Worm (Caenorhabditis elegans): ENCODE measurements around the gene gly-4.

gly-4 gene

ce11 chrV:19856933-19857332, 38.2 kb downstream of the gly-4 start:
- TF ChIP-seq nhr-23 (tag; optimal IDR thresholded peaks at IDR 0.05) = no peak
- TF ChIP-seq skn-1 (tag; optimal IDR thresholded peaks at IDR 0.05) = no peak
- no peak for TF ChIP-seq mbf-1 (tag; optimal IDR thresholded peaks at IDR 0.05)
- no peak for TF ChIP-seq nhr-10 (tag; optimal IDR thresholded peaks at IDR 0.05)
- TF ChIP-seq blmp-1 (tag; optimal IDR thresholded peaks at IDR 0.05; ENCODE audit: insufficient read depth) = no peak
- no peak for TF ChIP-seq ceh-82 (tag; optimal IDR thresholded peaks at IDR 0.05)
- no peak for TF ChIP-seq lin-13 (GFP tag; optimal IDR thresholded peaks at IDR 0.05)
- TF ChIP-seq ZK546.5 (tag; optimal IDR thresholded peaks at IDR 0.05) = no peak
- no peak for TF ChIP-seq gmeb-1 (tag; optimal IDR thresholded peaks at IDR 0.05)
- TF ChIP-seq crh-2 (tag; optimal IDR thresholded peaks at IDR 0.05) = no peak
- no peak for TF ChIP-seq nhr-21 (tag; optimal IDR thresholded peaks at IDR 0.05)
- TF ChIP-seq aly-2 (tag; optimal IDR thresholded peaks at IDR 0.05) = no peak
- no peak for TF ChIP-seq nhr-129 (tag; optimal IDR thresholded peaks at IDR 0.05)
- TF ChIP-seq fos-1 (tag; optimal IDR thresholded peaks at IDR 0.05) = no peak
- TF ChIP-seq snpc-4 (tag; optimal IDR thresholded peaks at IDR 0.05) = no peak
- TF ChIP-seq unc-39 (tag; optimal IDR thresholded peaks at IDR 0.05) = no peak

DNA sequence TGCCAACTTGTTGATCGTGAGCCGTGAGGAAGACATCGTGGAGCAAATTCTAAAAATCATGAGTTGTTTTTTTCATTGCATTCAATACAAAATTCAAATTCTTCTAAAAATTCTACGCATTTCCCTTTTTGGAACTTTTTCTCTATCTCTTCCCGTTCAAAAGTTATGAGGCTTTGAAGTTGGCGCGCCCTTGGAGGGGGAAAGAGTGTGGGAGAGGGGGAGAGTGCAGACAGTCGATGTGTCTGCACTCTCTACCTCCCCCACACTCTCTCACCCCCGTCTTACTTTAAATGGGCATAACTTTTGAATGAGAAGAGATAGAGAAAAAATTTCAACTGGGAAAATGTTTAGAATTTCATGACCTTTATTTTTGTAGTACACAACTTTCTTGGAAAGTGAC, 38.8 kb downstream of the gly-4 start:
- no peak for TF ChIP-seq egl-27 (tag; optimal IDR thresholded peaks at IDR 0.05)
- TF ChIP-seq nhr-129 (tag; optimal IDR thresholded peaks at IDR 0.05) = no peak
- no peak for TF ChIP-seq nhr-21 (tag; optimal IDR thresholded peaks at IDR 0.05)
- TF ChIP-seq nhr-10 (tag; optimal IDR thresholded peaks at IDR 0.05) = no peak
- TF ChIP-seq unc-62 (GFP tag; optimal IDR thresholded peaks at IDR 0.05) = no peak
- TF ChIP-seq unc-55 (GFP tag; optimal IDR thresholded peaks at IDR 0.05) = no peak
- TF ChIP-seq lin-39 (tag; optimal IDR thresholded peaks at IDR 0.05) = no peak
- no peak for TF ChIP-seq snpc-4 (tag; optimal IDR thresholded peaks at IDR 0.05)
- TF ChIP-seq unc-39 (tag; optimal IDR thresholded peaks at IDR 0.05) = no peak
- no peak for TF ChIP-seq gmeb-1 (tag; optimal IDR thresholded peaks at IDR 0.05)
- no peak for TF ChIP-seq lin-11 (tag; optimal IDR thresholded peaks at IDR 0.05)
- TF ChIP-seq ZK546.5 (tag; optimal IDR thresholded peaks at IDR 0.05) = no peak
- no peak for TF ChIP-seq zag-1 (tag; optimal IDR thresholded peaks at IDR 0.05)
- TF ChIP-seq aly-2 (tag; optimal IDR thresholded peaks at IDR 0.05) = no peak
- TF ChIP-seq sem-4 (tag; optimal IDR thresholded peaks at IDR 0.05) = no peak
- TF ChIP-seq C34F6.9 (tag; optimal IDR thresholded peaks at IDR 0.05) = no peak

ce11 chrV:19853610-19854009, 41.5 kb downstream of the gly-4 start:
- no peak for TF ChIP-seq ceh-16 (tag; optimal IDR thresholded peaks at IDR 0.05)

DNA sequence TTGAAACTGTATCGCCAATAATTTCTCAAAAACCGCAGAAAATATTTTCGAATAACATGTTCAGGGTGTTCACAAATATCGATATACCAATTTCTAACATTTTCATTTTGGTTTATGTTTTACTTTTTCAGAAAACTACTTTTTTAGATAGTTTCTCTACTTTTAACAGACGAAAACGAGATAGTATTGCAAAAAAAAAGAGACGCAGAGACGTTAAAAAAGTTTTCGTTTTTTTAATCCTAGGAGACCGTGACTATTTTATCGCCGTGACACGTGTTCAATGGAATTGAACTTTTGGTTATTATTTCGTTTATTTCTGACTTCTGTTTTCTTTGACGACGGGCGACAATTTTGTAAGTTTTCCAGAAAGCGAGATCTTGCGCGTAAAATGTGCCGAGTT, 47.1 kb downstream of the gly-4 start, which contains the start of gene Y116F11B.7:
Gene Y116F11B.7 (plus strand): TSS at position 301 of the 400 bp plus-strand sequence.
- TF ChIP-seq nhr-237 (tag; optimal IDR thresholded peaks at IDR 0.05) = no peak
- TF ChIP-seq ztf-4 (tag; optimal IDR thresholded peaks at IDR 0.05) = no peak
- TF ChIP-seq snpc-4 (tag; optimal IDR thresholded peaks at IDR 0.05) = no peak
- no peak for TF ChIP-seq mab-5 (tag; optimal IDR thresholded peaks at IDR 0.05)
- no peak for TF ChIP-seq C34F6.9 (tag; optimal IDR thresholded peaks at IDR 0.05)
- no peak for TF ChIP-seq zag-1 (tag; optimal IDR thresholded peaks at IDR 0.05)
- TF ChIP-seq gmeb-1 (tag; optimal IDR thresholded peaks at IDR 0.05) = no peak
- no peak for TF ChIP-seq sem-4 (tag; optimal IDR thresholded peaks at IDR 0.05)
- no peak for TF ChIP-seq nhr-25 (tag; optimal IDR thresholded peaks at IDR 0.05)
- TF ChIP-seq skn-1 (tag; optimal IDR thresholded peaks at IDR 0.05) = no peak
- no peak for TF ChIP-seq nhr-77 (tag; optimal IDR thresholded peaks at IDR 0.05)
- no peak for TF ChIP-seq elt-1 (tag; optimal IDR thresholded peaks at IDR 0.05)
- no peak for TF ChIP-seq sma-9 (GFP tag; optimal IDR thresholded peaks at IDR 0.05)
- no peak for TF ChIP-seq sma-9 (tag; optimal IDR thresholded peaks at IDR 0.05)
- no peak for TF ChIP-seq blmp-1 (tag; optimal IDR thresholded peaks at IDR 0.05; ENCODE audit: insufficient read depth)
- TF ChIP-seq fos-1 (tag; optimal IDR thresholded peaks at IDR 0.05) = no peak
- TF ChIP-seq Y55F3AM.14 (GFP tag; optimal IDR thresholded peaks at IDR 0.05) = no peak
- no peak for TF ChIP-seq ztf-1 (GFP tag; conservative IDR thresholded peaks at IDR 0.05)

Data from whole organism, L2 larva.